Fruit fly (Drosophila melanogaster): ENCODE results near the gene CG31668.

The CG31668 gene

DNA sequence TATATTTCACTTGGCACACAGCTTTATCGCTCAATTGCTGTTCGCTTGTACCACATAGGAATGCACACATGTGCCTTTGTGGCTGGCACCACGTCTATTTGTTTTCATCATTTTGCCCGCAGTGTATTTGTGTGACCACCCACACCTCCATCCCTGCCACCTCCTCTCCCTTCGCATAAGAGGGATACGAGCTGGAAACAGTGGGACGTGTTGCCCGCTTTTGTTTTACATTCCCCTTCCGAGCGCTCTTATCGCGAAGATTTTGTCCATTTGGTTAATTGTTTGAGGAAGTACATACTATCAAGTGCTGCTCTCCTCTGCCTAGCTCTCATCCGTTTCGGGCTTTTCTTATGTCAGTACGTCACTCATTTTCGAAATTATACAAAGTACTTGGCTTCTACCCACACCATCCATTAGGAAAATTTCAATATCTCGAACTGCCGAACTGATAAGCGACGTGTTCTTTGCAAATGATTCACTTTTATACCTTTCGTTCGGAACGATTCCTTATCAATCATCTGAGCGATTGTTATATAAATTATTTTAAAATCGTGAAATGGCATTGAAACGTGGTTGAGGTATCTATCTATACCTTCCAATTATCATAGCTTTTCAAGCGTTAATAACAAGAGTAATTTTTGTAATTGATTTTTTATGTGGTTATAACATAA is 22.3 kb upstream of the CG31668 start (continued):
- TF ChIP-seq CG4328 (GFP tag; optimal IDR thresholded peaks at IDR 0.05) (no peak), CG4404 (GFP tag; IDR thresholded peaks at IDR 0.05) (no peak), CG8089 (GFP tag; optimal IDR thresholded peaks at IDR 0.05) (no peak), CG9609 (GFP tag; optimal IDR thresholded peaks at IDR 0.05) (no peak), yki (optimal IDR thresholded peaks at IDR 0.05) (no peak), CG2116 (GFP tag; optimal IDR thresholded peaks at IDR 0.05) (no peak), Vsx1 (GFP tag; optimal IDR thresholded peaks at IDR 0.05) (no peak), wek (GFP tag; optimal IDR thresholded peaks at IDR 0.05) (no peak), zen (tag; optimal IDR thresholded peaks at IDR 0.05) (no peak), CG9932 (GFP tag; IDR thresholded peaks at IDR 0.05) (0 out of 2 replicates have a peak, but pooled peaks have one; percentile 10)

DNA sequence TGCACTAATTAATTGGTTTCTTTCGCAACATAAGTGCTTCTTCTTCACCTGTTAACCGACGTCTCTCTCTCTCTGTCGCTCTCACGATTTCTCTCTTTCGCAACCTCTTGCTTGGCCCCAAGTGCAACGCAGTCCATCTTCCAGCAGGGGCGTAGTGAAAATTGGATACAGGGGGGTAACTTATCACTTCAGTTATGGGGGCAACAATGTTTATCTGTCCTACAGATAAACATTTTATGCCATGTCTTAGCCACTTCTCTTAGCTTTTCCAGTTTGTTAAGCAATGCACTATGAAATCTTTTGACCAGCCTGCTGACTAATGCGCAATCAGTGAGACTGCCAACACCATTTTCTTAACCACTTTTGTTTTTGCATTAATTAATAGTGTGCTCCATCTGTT is 21.4 kb upstream of the CG31668 start:
- TF ChIP-seq pros (GFP tag; optimal IDR thresholded peaks at IDR 0.05) = peak; percentile 0
- TF ChIP-seq HmgZ (tag; optimal IDR thresholded peaks at IDR 0.05) = no peak
- no peak for TF ChIP-seq CG12155 (GFP tag; optimal IDR thresholded peaks at IDR 0.05)
- peak; percentile 55; the same call in 1 of the 2 replicates for TF ChIP-seq bowl (GFP tag; IDR thresholded peaks at IDR 0.05)
- no peak for TF ChIP-seq oc (tag; optimal IDR thresholded peaks at IDR 0.05)
- peak; percentile 20 for TF ChIP-seq CG8089 (GFP tag; optimal IDR thresholded peaks at IDR 0.05)
- TF ChIP-seq Lim3 (GFP tag; IDR thresholded peaks at IDR 0.05) = peak; percentile 18; the same call in 1 of the 2 replicates
- no peak for TF ChIP-seq Hmx (GFP tag; optimal IDR thresholded peaks at IDR 0.05)
- TF ChIP-seq toy (GFP tag; IDR thresholded peaks at IDR 0.05) = no peak
- peak; percentile 72 for TF ChIP-seq dmrt99B (tag; optimal IDR thresholded peaks at IDR 0.05)
- no peak for TF ChIP-seq pb (GFP tag; optimal IDR thresholded peaks at IDR 0.05)
- peak; percentile 54; the same call in 1 of the 2 replicates for TF ChIP-seq Rfx (GFP tag; IDR thresholded peaks at IDR 0.05)
- TF ChIP-seq CG18476 (GFP tag; optimal IDR thresholded peaks at IDR 0.05) = no peak
- peak; percentile 24 for TF ChIP-seq CG12659 (GFP tag; optimal IDR thresholded peaks at IDR 0.05)
- no peak for TF ChIP-seq D19B (GFP tag; optimal IDR thresholded peaks at IDR 0.05)
- no peak for TF ChIP-seq HLHmδ (GFP tag; optimal IDR thresholded peaks at IDR 0.05)
- TF ChIP-seq CG32772 (GFP tag; IDR thresholded peaks at IDR 0.05) = no peak
- no peak for TF ChIP-seq hkb (optimal IDR thresholded peaks at IDR 0.05)
- peak; percentile 73 for TF ChIP-seq hkb (GFP tag; IDR thresholded peaks at IDR 0.05)
- 0 out of 2 replicates have a peak, but pooled peaks have one; percentile 31 for TF ChIP-seq wor (GFP tag; IDR thresholded peaks at IDR 0.05)
- peak; percentile 17 for TF ChIP-seq CHES-1-like (GFP tag; optimal IDR thresholded peaks at IDR 0.05)
- no peak for TF ChIP-seq zen2 (GFP tag; IDR thresholded peaks at IDR 0.05; ENCODE audit: partially characterized antibody)
- no peak for TF ChIP-seq CG7963 (GFP tag; IDR thresholded peaks at IDR 0.05; ENCODE audit: partially characterized antibody)
- TF ChIP-seq run (tag; optimal IDR thresholded peaks at IDR 0.05) = no peak
- peak; percentile 60 for TF ChIP-seq Rx (GFP tag; IDR thresholded peaks at IDR 0.05)
- TF ChIP-seq CG12236 (GFP tag; optimal IDR thresholded peaks at IDR 0.05) = no peak
- no peak for TF ChIP-seq CG7928 (GFP tag; optimal IDR thresholded peaks at IDR 0.05)
- no peak for TF ChIP-seq BEAF-32 (GFP tag; optimal IDR thresholded peaks at IDR 0.05)
- TF ChIP-seq ap (GFP tag; IDR thresholded peaks at IDR 0.05) = peak; percentile 54
- TF ChIP-seq gcm2 (GFP tag; optimal IDR thresholded peaks at IDR 0.05) = peak; percentile 63
- no peak for TF ChIP-seq gfzf (GFP tag; optimal IDR thresholded peaks at IDR 0.05)
- TF ChIP-seq gro (GFP tag; optimal IDR thresholded peaks at IDR 0.05) = no peak
- no peak for TF ChIP-seq CG8281 (tag; optimal IDR thresholded peaks at IDR 0.05)
- no peak for TF ChIP-seq CG15514 (GFP tag; optimal IDR thresholded peaks at IDR 0.05)
- TF ChIP-seq pita (GFP tag; optimal IDR thresholded peaks at IDR 0.05) = no peak
- no peak for TF ChIP-seq trh (GFP tag; optimal IDR thresholded peaks at IDR 0.05)
- TF ChIP-seq CG6683 (GFP tag; optimal IDR thresholded peaks at IDR 0.05) = no peak
- TF ChIP-seq CG10431 (GFP tag; optimal IDR thresholded peaks at IDR 0.05) = no peak
- TF ChIP-seq CG1529 (GFP tag; optimal IDR thresholded peaks at IDR 0.05) = no peak
- no peak for TF ChIP-seq Spps (tag; optimal IDR thresholded peaks at IDR 0.05)
- TF ChIP-seq CG11093 (GFP tag; IDR thresholded peaks at IDR 0.05) = no peak
